Worm (Caenorhabditis elegans) whole organism, L4/young adult: ENCODE data around the gene E_BE45912.2.

Experiments used
- W03F9.2 ChIP-seq: fragments of 150-350 bp; optimal IDR thresholded peaks from 2 replicates; lab custom pipeline; 2014; ENCODE audit warnings: missing biosample characterization, missing genetic modification characterization
- dao-5 ChIP-seq: sonication (generic microtip); optimal IDR thresholded peaks from 2 replicates; lab custom pipeline; 2016; ENCODE audit warnings: missing genotype, missing genetic modification characterization, moderate library complexity, missing compliant biosample characterization

DNA sequence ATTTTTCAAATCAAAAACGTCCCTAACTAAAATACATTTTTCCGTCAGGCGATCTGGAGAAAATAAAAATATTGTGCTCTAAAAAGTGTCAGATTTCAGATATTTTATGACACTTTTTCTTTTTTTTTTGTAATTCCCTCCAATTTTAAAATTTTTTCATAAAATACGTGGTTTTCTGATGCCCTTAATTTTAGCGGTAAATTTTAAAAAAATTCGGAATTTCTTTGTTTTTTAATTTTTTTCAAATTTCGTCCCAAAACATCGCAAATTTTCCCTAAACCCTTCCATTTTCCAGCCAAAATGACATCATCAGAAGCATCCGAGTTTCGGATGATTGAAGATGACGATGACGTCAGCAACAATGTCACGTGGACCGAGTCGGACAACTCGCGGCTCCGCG, 39.3 kb downstream of the E_BE45912.2 start, which contains the start of gene trp-2:
- TF ChIP-seq W03F9.2 (tag; lab: Kevin White, UChicago): no peak
- TF ChIP-seq dao-5: no peak
